Worm (Caenorhabditis elegans) whole organism, L1 larva: ENCODE data around the gene srx-74.

Experiments
- C16A3.4 ChIP-seq: fragments of 150-350 bp; optimal IDR thresholded peaks from 2 replicates; lab custom pipeline; 2014; ENCODE audit warnings: missing biosample characterization, missing genetic modification characterization
- C34B4.2 ChIP-seq: sonication (generic microtip); optimal IDR thresholded peaks from 2 replicates; lab custom pipeline; 2017; ENCODE audit warnings: mild to moderate bottlenecking, missing genetic modification characterization, missing compliant biosample characterization
- alr-1 ChIP-seq: fragments of 200-800 bp; sonication (Bioruptor generic); optimal IDR thresholded peaks from 2 replicates; lab custom pipeline; 2018; ENCODE audit warnings: borderline replicate concordance, mild to moderate bottlenecking, missing genetic modification characterization, missing compliant biosample characterization
- aly-2 ChIP-seq: fragments of 150-350 bp; optimal IDR thresholded peaks from 2 replicates; lab custom pipeline; 2014; ENCODE audit warnings: missing biosample characterization, missing genetic modification characterization
- blmp-1 ChIP-seq: fragments of 150-350 bp; optimal IDR thresholded peaks from 2 replicates; lab custom pipeline; 2014; ENCODE audit warnings: missing biosample characterization, missing genetic modification characterization
- ceh-8 ChIP-seq: fragments of 200-800 bp; sonication (Bioruptor generic); optimal IDR thresholded peaks from 2 replicates; lab custom pipeline; 2018; ENCODE audit warnings: mild to moderate bottlenecking, missing genetic modification characterization, moderate library complexity, missing compliant biosample characterization
- ceh-90 ChIP-seq: sonication (generic microtip); optimal IDR thresholded peaks from 2 replicates; lab custom pipeline; 2016; ENCODE audit warnings: missing genetic modification characterization, missing compliant biosample characterization
- ces-1 ChIP-seq: fragments of 150-350 bp; optimal IDR thresholded peaks from 2 replicates; lab custom pipeline; 2014; ENCODE audit warnings: missing biosample characterization, missing genetic modification reagents, missing genetic modification characterization
- dpl-1 ChIP-seq, 3 experiments: fragments of 150-350 bp in 2 of 3; sonication (generic microtip) in 1 of 3; optimal IDR thresholded peaks; 2 replicates each; lab custom pipeline; 2014 to 2017; ENCODE audit warnings: missing biosample characterization in 3 of 3, missing genetic modification characterization in 3 of 3, missing genetic modification reagents in 3 of 3
- efl-3 ChIP-seq: fragments of 200-800 bp; sonication (Bioruptor generic); optimal IDR thresholded peaks from 2 replicates; lab custom pipeline; 2018; ENCODE audit warnings: mild to moderate bottlenecking, missing genetic modification characterization, missing compliant biosample characterization
- egl-27 ChIP-seq, 2 experiments: fragments of 150-350 bp in 1 of 2; sonication (generic microtip); optimal IDR thresholded peaks; 3 replicates each; lab custom pipeline; 2017 to 2018; ENCODE audit warnings: missing biosample characterization in 2 of 2, missing genetic modification characterization in 2 of 2, missing genetic modification reagents in 2 of 2
- fkh-10 ChIP-seq: sonication (generic microtip); optimal IDR thresholded peaks from 2 replicates; lab custom pipeline; 2017; ENCODE audit warnings: missing biosample characterization, missing genetic modification reagents, missing genetic modification characterization
- fkh-8 ChIP-seq: sonication (generic microtip); optimal IDR thresholded peaks from 2 replicates; lab custom pipeline; 2016; ENCODE audit warnings: mild to moderate bottlenecking, missing genetic modification characterization, missing compliant biosample characterization
- grh-1 ChIP-seq: fragments of 200-800 bp; sonication (Bioruptor generic); IDR thresholded peaks from 2 replicates; pipeline ENCODE4 v1.3.6; 2022; ENCODE audit warnings: missing genetic modification reagents, missing genetic modification characterization, missing compliant biosample characterization
- hlh-17 ChIP-seq: fragments of 200-800 bp; sonication (Bioruptor generic); optimal IDR thresholded peaks from 2 replicates; lab custom pipeline; 2018; ENCODE audit warnings: missing genetic modification characterization, mild to moderate bottlenecking, missing compliant biosample characterization, moderate library complexity, borderline replicate concordance
- hlh-4 ChIP-seq: sonication (generic microtip); optimal IDR thresholded peaks from 2 replicates; lab custom pipeline; 2016; ENCODE audit warnings: mild to moderate bottlenecking, missing genetic modification characterization, missing compliant biosample characterization
- isw-1 ChIP-seq: fragments of 200-800 bp; sonication (Bioruptor generic); IDR thresholded peaks from 2 replicates; pipeline ENCODE4 v1.3.6; 2022; ENCODE audit warnings: missing genetic modification characterization, missing compliant biosample characterization
- jun-1 ChIP-seq: fragments of 150-350 bp; optimal IDR thresholded peaks from 2 replicates; lab custom pipeline; 2014; ENCODE audit warnings: missing biosample characterization, missing genetic modification reagents, missing genetic modification characterization
- lin-14 ChIP-seq: fragments of 200-800 bp; sonication (Bioruptor generic); optimal IDR thresholded peaks from 2 replicates; lab custom pipeline; 2018; ENCODE audit warnings: mild to moderate bottlenecking, missing genetic modification characterization, moderate library complexity, missing compliant biosample characterization
- lin-15B ChIP-seq: fragments of 150-350 bp; sonication (generic microtip); optimal IDR thresholded peaks from 3 replicates; lab custom pipeline; 2014; ENCODE audit warnings: missing biosample characterization, missing genetic modification characterization
- lin-39 ChIP-seq: fragments of 150-350 bp; optimal IDR thresholded peaks from 2 replicates; lab custom pipeline; 2014; ENCODE audit warnings: missing biosample characterization, missing genetic modification reagents, missing genetic modification characterization
- lir-3 ChIP-seq: sonication (generic microtip); optimal IDR thresholded peaks from 2 replicates; lab custom pipeline; 2016; ENCODE audit warnings: mild to moderate bottlenecking, missing genetic modification characterization, moderate library complexity, missing compliant biosample characterization; ENCODE audit not compliant: poor library complexity
- mep-1 ChIP-seq: fragments of 150-350 bp; optimal IDR thresholded peaks from 2 replicates; lab custom pipeline; 2014; ENCODE audit warnings: missing biosample characterization, missing genetic modification characterization
- nhr-19 ChIP-seq: fragments of 200-800 bp; sonication (Bioruptor generic); conservative IDR thresholded peaks from 2 replicates; pipeline ENCODE4 v1.3.6; 2022; ENCODE audit warnings: missing genetic modification characterization, missing compliant biosample characterization
- nhr-20 ChIP-seq: sonication (generic microtip); optimal IDR thresholded peaks from 2 replicates; lab custom pipeline; 2016; ENCODE audit warnings: mild to moderate bottlenecking, missing genetic modification characterization, missing compliant biosample characterization
- nhr-71 ChIP-seq: sonication (generic microtip); optimal IDR thresholded peaks from 2 replicates; lab custom pipeline; 2016; ENCODE audit warnings: mild to moderate bottlenecking, missing genetic modification characterization, moderate library complexity, missing compliant biosample characterization
- nhr-84 ChIP-seq: sonication (generic microtip); optimal IDR thresholded peaks from 2 replicates; lab custom pipeline; 2017; ENCODE audit warnings: missing biosample characterization, missing genetic modification characterization
- nhr-90 ChIP-seq: sonication (generic microtip); optimal IDR thresholded peaks from 2 replicates; lab custom pipeline; 2016; ENCODE audit warnings: mild to moderate bottlenecking, missing genetic modification characterization, missing compliant biosample characterization; ENCODE audit not compliant: poor library complexity
- pag-3 ChIP-seq: sonication (generic microtip); optimal IDR thresholded peaks from 2 replicates; lab custom pipeline; 2017; ENCODE audit warnings: missing genetic modification characterization, mild to moderate bottlenecking, missing compliant biosample characterization, antibody characterized with exemption, borderline replicate concordance; ENCODE audit not compliant: insufficient read depth
- pqm-1 ChIP-seq: sonication (generic microtip); optimal IDR thresholded peaks from 3 replicates; lab custom pipeline; 2017; ENCODE audit warnings: missing biosample characterization, missing genetic modification characterization
- sox-4 ChIP-seq: sonication (generic microtip); optimal IDR thresholded peaks from 2 replicates; lab custom pipeline; 2016; ENCODE audit warnings: missing genetic modification characterization, missing compliant biosample characterization
- sup-37 ChIP-seq: fragments of 200-800 bp; sonication (Bioruptor generic); optimal IDR thresholded peaks from 2 replicates; lab custom pipeline; 2018; ENCODE audit warnings: mild to moderate bottlenecking, missing genetic modification characterization, missing compliant biosample characterization
- swsn-7 ChIP-seq: sonication (generic microtip); optimal IDR thresholded peaks from 2 replicates; lab custom pipeline; 2016; ENCODE audit warnings: missing genetic modification characterization, missing compliant biosample characterization
- tbx-2 ChIP-seq: sonication (generic microtip); optimal IDR thresholded peaks from 2 replicates; lab custom pipeline; 2016; ENCODE audit warnings: missing genetic modification characterization, missing compliant biosample characterization
- unc-130 ChIP-seq: fragments of 150-350 bp; optimal IDR thresholded peaks from 2 replicates; lab custom pipeline; 2017; ENCODE audit warnings: missing biosample characterization, missing genetic modification characterization, inconsistent platforms
- xbp-1 ChIP-seq: sonication (generic microtip); optimal IDR thresholded peaks from 2 replicates; lab custom pipeline; 2016; ENCODE audit warnings: missing genetic modification characterization, missing compliant biosample characterization
- ztf-11 ChIP-seq, 2 experiments: sonication (generic microtip); optimal IDR thresholded peaks; 2 replicates each; lab custom pipeline; 2016 to 2017; ENCODE audit warnings: missing genetic modification characterization in 2 of 2, missing biosample characterization in 1 of 2, missing compliant biosample characterization in 1 of 2
- ztf-4 ChIP-seq: fragments of 150-350 bp; optimal IDR thresholded peaks from 2 replicates; lab custom pipeline; 2014; ENCODE audit warnings: missing biosample characterization, missing genetic modification characterization

srx-74 gene

ce11 chrV:4676812-4677211, 14.5 kb upstream of the srx-74 start:
- no peak for TF ChIP-seq ztf-11 (tag; optimal IDR thresholded peaks at IDR 0.05; lab: Kevin White, UChicago)
- no peak for TF ChIP-seq nhr-20 (tag; lab: Kevin White, UChicago)
- no peak for TF ChIP-seq ces-1
- TF ChIP-seq nhr-71 (tag; lab: Kevin White, UChicago) = no peak
- TF ChIP-seq tbx-2 (tag; lab: Kevin White, UChicago) = no peak
- no peak for TF ChIP-seq efl-3 (GFP tag; lab: Kevin White, UChicago)
- no peak for TF ChIP-seq fkh-8
- no peak for TF ChIP-seq egl-27 (tag; optimal IDR thresholded peaks at IDR 0.05; lab: Kevin White, UChicago)
- no peak for TF ChIP-seq swsn-7
- TF ChIP-seq grh-1 (GFP tag; lab: Robert Waterston, UW) = no peak
- TF ChIP-seq jun-1 (tag; lab: Kevin White, UChicago) = no peak
- TF ChIP-seq fkh-10 (GFP tag; lab: Kevin White, UChicago) = no peak
- TF ChIP-seq ceh-90 (tag; lab: Kevin White, UChicago) = no peak
- no peak for TF ChIP-seq nhr-84 (tag; lab: Kevin White, UChicago)

ce11 chrV:4676092-4676491, 13.8 kb upstream of the srx-74 start, which contains the start of gene K03B4.6:
K03B4.6 (minus strand) TSS chrV:4676192.
- TF ChIP-seq lin-14 (GFP tag; lab: Kevin White, UChicago) (no peak), fkh-10 (GFP tag; lab: Kevin White, UChicago) (no peak), sox-4 (no peak), ztf-4 (tag; lab: Kevin White, UChicago) (no peak), nhr-84 (tag; lab: Kevin White, UChicago) (no peak), dpl-1 (GFP tag; optimal IDR thresholded peaks at IDR 0.05; lab: Kevin White, UChicago) (no peak), jun-1 (tag; lab: Kevin White, UChicago) (no peak), aly-2 (tag; lab: Kevin White, UChicago) (no peak), lin-15B (no peak), lir-3 (tag; lab: Kevin White, UChicago) (no peak), C16A3.4 (no peak), ceh-8 (GFP tag; lab: Kevin White, UChicago) (no peak), nhr-90 (tag; lab: Kevin White, UChicago) (no peak), hlh-4 (tag; lab: Kevin White, UChicago) (no peak), nhr-20 (tag; lab: Kevin White, UChicago) (no peak), hlh-17 (GFP tag; lab: Kevin White, UChicago) (no peak), ztf-11 (tag; optimal IDR thresholded peaks at IDR 0.05; lab: Kevin White, UChicago) (no peak), sup-37 (no peak)

- TF ChIP-seq pag-3 = no peak
- TF ChIP-seq mep-1 = no peak
- no peak for TF ChIP-seq blmp-1 (tag; lab: Kevin White, UChicago)
- TF ChIP-seq C34B4.2 = no peak
- TF ChIP-seq nhr-19 (GFP tag; lab: Robert Waterston, UW) = no peak
- no peak for TF ChIP-seq aly-2 (tag; lab: Kevin White, UChicago)
- TF ChIP-seq fkh-10 (GFP tag; lab: Kevin White, UChicago) = no peak
- TF ChIP-seq lin-39 = no peak
- TF ChIP-seq unc-130 (tag; lab: Kevin White, UChicago) = no peak
- TF ChIP-seq ztf-4 (tag; lab: Kevin White, UChicago) = no peak
- no peak for TF ChIP-seq isw-1
- TF ChIP-seq nhr-84 (tag; lab: Kevin White, UChicago) = no peak
- TF ChIP-seq pqm-1 (tag; lab: Kevin White, UChicago) = no peak
- TF ChIP-seq alr-1 = no peak
- no peak for TF ChIP-seq xbp-1 (tag; lab: Kevin White, UChicago)
These were observed 12.2 kb upstream of the srx-74 start, which contains the start of gene K03B4.8 for ce11 chrV:4674506-4674905. K03B4.8 (minus strand) TSS chrV:4674606.
